Fruit fly (Drosophila melanogaster) whole organism, embryonic: ENCODE results near the gene CG31344.

ENCODE experiments used
- B-H2 ChIP-seq: fragments of 200-800 bp; sonication (Bioruptor generic); optimal IDR thresholded peaks from 2 replicates; lab custom pipeline; 2018; ENCODE audit warnings: missing biosample characterization, mild to moderate bottlenecking, missing genetic modification characterization
- CG1024 ChIP-seq: fragments of 200-800 bp; sonication (Bioruptor generic); IDR thresholded peaks from 2 replicates; pipeline ENCODE4 v1.3.6; 2022; ENCODE audit warnings: missing biosample characterization, missing genetic modification characterization
- CG10321 ChIP-seq: fragments of 200-800 bp; sonication (Bioruptor generic); IDR thresholded peaks from 2 replicates; pipeline ENCODE4 v1.3.6; 2022; ENCODE audit warnings: missing biosample characterization, missing genetic modification characterization
- CG12769 ChIP-seq: fragments of 200-800 bp; sonication (Bioruptor generic); optimal IDR thresholded peaks from 2 replicates; lab custom pipeline; 2019; ENCODE audit warnings: missing biosample characterization, mild to moderate bottlenecking, missing genetic modification characterization, moderate library complexity
- CG1529 ChIP-seq: fragments of 200-800 bp; sonication (Bioruptor generic); optimal IDR thresholded peaks from 3 replicates; lab custom pipeline; 2018; ENCODE audit warnings: missing biosample characterization, missing genetic modification characterization
- CG16813 ChIP-seq: fragments of 200-800 bp; sonication (Bioruptor generic); IDR thresholded peaks from 3 replicates; pipeline ENCODE4 v1.3.6; 2022; ENCODE audit warnings: missing biosample characterization, missing genetic modification characterization; ENCODE audit not compliant: partially characterized antibody
- CG2889 ChIP-seq: fragments of 200-800 bp; sonication (Bioruptor generic); IDR thresholded peaks from 3 replicates; pipeline ENCODE4 v1.3.6; 2022; ENCODE audit warnings: missing biosample characterization, missing genetic modification characterization
- CG31365 ChIP-seq: fragments of 200-800 bp; sonication (Bioruptor generic); optimal IDR thresholded peaks from 2 replicates; lab custom pipeline; 2018; ENCODE audit warnings: missing biosample characterization, mild to moderate bottlenecking, missing genetic modification characterization
- CG34376 ChIP-seq: fragments of 200-800 bp; sonication (Bioruptor generic); optimal IDR thresholded peaks from 2 replicates; lab custom pipeline; 2018; ENCODE audit warnings: missing biosample characterization, mild to moderate bottlenecking, missing genetic modification characterization
- CG34422 ChIP-seq: fragments of 200-800 bp; sonication (Bioruptor generic); IDR thresholded peaks from 3 replicates; pipeline ENCODE4 v1.3.6; 2022; ENCODE audit warnings: missing biosample characterization, missing genetic modification characterization
- CG4707 ChIP-seq: fragments of 200-800 bp; sonication (Bioruptor generic); optimal IDR thresholded peaks from 2 replicates; lab custom pipeline; 2018; ENCODE audit warnings: missing biosample characterization, mild to moderate bottlenecking, missing genetic modification characterization, moderate library complexity
- CG6272 ChIP-seq: fragments of 200-800 bp; sonication (Bioruptor generic); IDR thresholded peaks from 2 replicates; pipeline ENCODE4 v1.3.6; 2022; ENCODE audit warnings: missing biosample characterization, missing genetic modification characterization
- CG6765 ChIP-seq: fragments of 200-800 bp; sonication (Bioruptor generic); optimal IDR thresholded peaks from 3 replicates; lab custom pipeline; 2017; ENCODE audit warnings: missing biosample characterization, mild to moderate bottlenecking, missing genetic modification characterization
- CG7271 ChIP-seq: fragments of 200-800 bp; sonication (Bioruptor generic); optimal IDR thresholded peaks from 2 replicates; lab custom pipeline; 2018; ENCODE audit warnings: missing biosample characterization, mild to moderate bottlenecking, missing genetic modification characterization, moderate library complexity
- CG7839 ChIP-seq: fragments of 200-800 bp; sonication (Bioruptor generic); optimal IDR thresholded peaks from 3 replicates; lab custom pipeline; 2018; ENCODE audit warnings: missing biosample characterization, mild to moderate bottlenecking, missing genetic modification characterization, moderate library complexity
- CG8089 ChIP-seq: fragments of 200-800 bp; sonication (Bioruptor generic); optimal IDR thresholded peaks from 3 replicates; lab custom pipeline; 2016; ENCODE audit warnings: missing biosample characterization, missing genetic modification characterization
- CG8359 ChIP-seq: fragments of 200-800 bp; sonication (Bioruptor generic); optimal IDR thresholded peaks from 2 replicates; lab custom pipeline; 2017; ENCODE audit warnings: missing biosample characterization, mild to moderate bottlenecking, missing genetic modification characterization, borderline replicate concordance
- CG9215 ChIP-seq: fragments of 200-800 bp; sonication (Bioruptor generic); IDR thresholded peaks from 2 replicates; pipeline ENCODE4 v1.3.6; 2022; ENCODE audit warnings: missing biosample characterization, missing genetic modification characterization
- CrebB ChIP-seq: fragments of 200-800 bp; sonication (Bioruptor generic); optimal IDR thresholded peaks from 3 replicates; lab custom pipeline; 2018; ENCODE audit warnings: missing biosample characterization, mild to moderate bottlenecking, missing genetic modification characterization
- Dad ChIP-seq: fragments of 200-800 bp; sonication (Bioruptor generic); optimal IDR thresholded peaks from 3 replicates; lab custom pipeline; 2016; ENCODE audit warnings: missing biosample characterization, missing genetic modification characterization
- Dek ChIP-seq: fragments of 200-800 bp; sonication (Bioruptor generic); optimal IDR thresholded peaks from 3 replicates; lab custom pipeline; 2019; ENCODE audit warnings: missing biosample characterization, mild to moderate bottlenecking, missing genetic modification characterization, moderate library complexity
- Drgx ChIP-seq: fragments of 200-800 bp; sonication (Bioruptor generic); IDR thresholded peaks from 2 replicates; pipeline ENCODE4 v1.3.6; 2022; ENCODE audit warnings: missing biosample characterization, missing genetic modification characterization
- E2f2 ChIP-seq: fragments of 200-800 bp; sonication (Bioruptor generic); IDR thresholded peaks from 2 replicates; pipeline ENCODE4 v1.3.6; 2022; ENCODE audit warnings: missing biosample characterization, missing genetic modification characterization
- Fer1 ChIP-seq: fragments of 200-800 bp; sonication (Bioruptor generic); optimal IDR thresholded peaks from 2 replicates; lab custom pipeline; 2017; ENCODE audit warnings: missing biosample characterization, mild to moderate bottlenecking, missing genetic modification characterization
- HLH54F ChIP-seq: fragments of 200-800 bp; sonication (Bioruptor generic); optimal IDR thresholded peaks from 3 replicates; lab custom pipeline; 2016; ENCODE audit warnings: missing biosample characterization, missing genetic modification characterization
- Hr51 ChIP-seq, 2 experiments: fragments of 200-800 bp; sonication (Bioruptor generic); optimal IDR thresholded peaks; 2 replicates in 1 of 2; 3 replicates in 1 of 2; lab custom pipeline; 2016 to 2018; ENCODE audit warnings: missing biosample characterization in 2 of 2, missing genetic modification characterization in 2 of 2, mild to moderate bottlenecking in 1 of 2, moderate library complexity in 1 of 2
- Max ChIP-seq: fragments of 200-800 bp; sonication (Bioruptor generic); optimal IDR thresholded peaks from 2 replicates; lab custom pipeline; 2016; ENCODE audit warnings: missing biosample characterization, mild to moderate bottlenecking, missing genetic modification characterization
- PHDP ChIP-seq: fragments of 200-800 bp; sonication (Bioruptor generic); optimal IDR thresholded peaks from 3 replicates; lab custom pipeline; 2018; ENCODE audit warnings: missing biosample characterization, mild to moderate bottlenecking, missing genetic modification characterization, moderate library complexity
- Poxn ChIP-seq: fragments of 200-800 bp; sonication (Bioruptor generic); IDR thresholded peaks from 2 replicates; pipeline ENCODE4 v1.3.6; 2022; ENCODE audit warnings: missing biosample characterization, missing genetic modification characterization
- Spps ChIP-seq: fragments of 200-800 bp; sonication (Bioruptor generic); optimal IDR thresholded peaks from 2 replicates; lab custom pipeline; 2018; ENCODE audit warnings: missing biosample characterization, mild to moderate bottlenecking, missing genetic modification characterization
- Taf1 ChIP-seq: fragments of 200-800 bp; sonication (Bioruptor generic); IDR thresholded peaks from 2 replicates; pipeline ENCODE4 v1.3.6; 2022; ENCODE audit warnings: missing biosample characterization, missing genetic modification characterization
- Xbp1 ChIP-seq: fragments of 200-800 bp; sonication (Bioruptor generic); optimal IDR thresholded peaks from 3 replicates; lab custom pipeline; 2016; ENCODE audit warnings: missing biosample characterization, mild to moderate bottlenecking, missing genetic modification characterization
- caup ChIP-seq: fragments of 200-800 bp; sonication (Bioruptor generic); optimal IDR thresholded peaks from 3 replicates; lab custom pipeline; 2017; ENCODE audit warnings: missing biosample characterization, mild to moderate bottlenecking, missing genetic modification characterization, moderate library complexity; ENCODE audit not compliant: severe bottlenecking
- crc ChIP-seq: fragments of 200-800 bp; sonication (Bioruptor generic); optimal IDR thresholded peaks from 2 replicates; lab custom pipeline; 2016; ENCODE audit warnings: missing biosample characterization, missing genetic modification characterization
- crol ChIP-seq: fragments of 200-800 bp; sonication (Bioruptor generic); IDR thresholded peaks from 2 replicates; pipeline ENCODE4 v1.3.6; 2022; ENCODE audit warnings: missing biosample characterization, missing genetic modification characterization
- hbn ChIP-seq: fragments of 200-800 bp; sonication (Bioruptor generic); IDR thresholded peaks from 2 replicates; pipeline ENCODE4 v1.3.6; 2022; ENCODE audit warnings: missing biosample characterization, missing genetic modification characterization; ENCODE audit not compliant: partially characterized antibody
- hth ChIP-seq: fragments of >200 bp; optimal IDR thresholded peaks from 2 replicates; lab custom pipeline; 2017; ENCODE audit warnings: inconsistent platforms
- jumu ChIP-seq: fragments of 200-800 bp; sonication (Bioruptor generic); optimal IDR thresholded peaks from 3 replicates; lab custom pipeline; 2016; ENCODE audit warnings: missing biosample characterization, missing genetic modification characterization
- nau ChIP-seq: fragments of 200-800 bp; sonication (Bioruptor generic); optimal IDR thresholded peaks from 3 replicates; lab custom pipeline; 2017; ENCODE audit warnings: missing biosample characterization, mild to moderate bottlenecking, missing genetic modification characterization, missing genetic modification reagents
- nom ChIP-seq: fragments of 200-800 bp; sonication (Bioruptor generic); optimal IDR thresholded peaks from 2 replicates; lab custom pipeline; 2017; ENCODE audit warnings: missing biosample characterization, missing genetic modification characterization, mild to moderate bottlenecking, moderate library complexity, missing genetic modification reagents
- pita ChIP-seq: fragments of 200-800 bp; sonication (Bioruptor generic); optimal IDR thresholded peaks from 2 replicates; lab custom pipeline; 2017; ENCODE audit warnings: missing biosample characterization, mild to moderate bottlenecking, missing genetic modification characterization
- slbo ChIP-seq: fragments of 200-800 bp; sonication (Bioruptor generic); IDR thresholded peaks from 2 replicates; pipeline ENCODE4 v1.3.6; 2022; ENCODE audit warnings: missing biosample characterization, missing genetic modification characterization
- slou ChIP-seq: fragments of 200-800 bp; sonication (Bioruptor generic); optimal IDR thresholded peaks from 3 replicates; lab custom pipeline; 2016; ENCODE audit warnings: missing biosample characterization, missing genetic modification characterization
- slp2 ChIP-seq: fragments of 200-800 bp; sonication (Bioruptor generic); optimal IDR thresholded peaks from 2 replicates; lab custom pipeline; 2016; ENCODE audit warnings: missing biosample characterization, missing genetic modification characterization
- tx ChIP-seq: fragments of 200-800 bp; sonication (Bioruptor generic); optimal IDR thresholded peaks from 2 replicates; lab custom pipeline; 2016; ENCODE audit warnings: missing biosample characterization, missing genetic modification characterization
- yki ChIP-seq: fragments of >200 bp; optimal IDR thresholded peaks from 3 replicates; lab custom pipeline; 2018
- zfh2 ChIP-seq: fragments of 200-800 bp; sonication (Bioruptor generic); optimal IDR thresholded peaks from 2 replicates; lab custom pipeline; 2016; ENCODE audit warnings: missing biosample characterization, missing genetic modification characterization

CG31344 gene

DNA sequence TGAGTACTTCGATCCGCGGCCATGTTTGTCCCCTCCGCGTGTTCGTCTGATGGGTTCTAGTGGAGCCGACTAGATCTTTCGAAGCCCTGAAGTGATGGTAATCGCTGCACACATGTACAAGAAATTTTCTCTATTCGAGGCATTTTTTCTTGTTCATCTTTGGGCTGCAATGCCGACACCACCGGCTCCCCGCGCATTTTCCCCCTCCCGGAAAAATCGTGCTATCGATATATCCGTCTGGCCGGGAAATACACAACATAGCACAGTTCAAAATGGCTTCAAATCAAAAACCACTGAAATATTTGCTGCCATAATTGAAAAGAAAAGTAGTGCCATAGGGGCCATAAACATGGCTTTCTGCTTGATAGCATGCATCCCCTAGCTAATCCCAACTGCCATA lies 38.8 kb upstream of the CG31344 start (continued):
- TF ChIP-seq Dek (tag; lab: Kevin White, UChicago) (no peak), CG2889 (no peak), hbn (GFP tag; lab: Robert Waterston, UW) (peak; percentile 30), slbo (no peak), Hr51 (GFP tag; optimal IDR thresholded peaks at IDR 0.05; lab: Kevin White, UChicago) (no peak), caup (GFP tag; lab: Kevin White, UChicago) (no peak), CG16813 (GFP tag; lab: Robert Waterston, UW) (0 out of 3 replicates have a peak, but pooled peaks have one; percentile 16), crol (GFP tag; lab: Robert Waterston, UW) (peak; percentile 87), Spps (tag; lab: Kevin White, UChicago) (no peak), E2f2 (GFP tag; lab: Robert Waterston, UW) (peak; percentile 43; the same call in 1 of the 2 replicates), zfh2 (no peak)

- TF ChIP-seq CG12769 (tag; lab: Kevin White, UChicago): no peak
- peak; percentile 20 for TF ChIP-seq Fer1 (GFP tag; lab: Kevin White, UChicago)
- no peak for TF ChIP-seq CG4707
- TF ChIP-seq CG10321 (GFP tag; lab: Robert Waterston, UW): no peak
- TF ChIP-seq PHDP (tag; lab: Kevin White, UChicago): no peak
- TF ChIP-seq CG31365 (tag; lab: Kevin White, UChicago): no peak
- TF ChIP-seq Max (GFP tag; lab: Kevin White, UChicago): peak; percentile 60
- TF ChIP-seq B-H2 (GFP tag; lab: Kevin White, UChicago): peak; percentile 74
- TF ChIP-seq jumu (GFP tag; lab: Kevin White, UChicago): peak; percentile 55
- TF ChIP-seq CG1024 (GFP tag; lab: Robert Waterston, UW): peak; percentile 39; the same call in 1 of the 2 replicates
- TF ChIP-seq CG6765 (GFP tag; lab: Kevin White, UChicago): no peak
- TF ChIP-seq tx (GFP tag; lab: Kevin White, UChicago): no peak
- TF ChIP-seq pita (GFP tag; lab: Kevin White, UChicago): no peak
- no peak for TF ChIP-seq yki
- no peak for TF ChIP-seq Drgx (GFP tag; lab: Robert Waterston, UW)
- TF ChIP-seq nom (GFP tag; lab: Kevin White, UChicago): peak; percentile 18
- no peak for TF ChIP-seq CG8359
- peak; percentile 42 for TF ChIP-seq CrebB
- no peak for TF ChIP-seq crc (GFP tag; lab: Kevin White, UChicago)
- TF ChIP-seq slp2 (GFP tag; lab: Kevin White, UChicago): no peak
- no peak for TF ChIP-seq Taf1
- TF ChIP-seq CG7839 (tag; lab: Kevin White, UChicago): no peak
- TF ChIP-seq CG34376 (GFP tag; lab: Kevin White, UChicago): peak; percentile 39
- TF ChIP-seq Poxn (GFP tag; lab: Robert Waterston, UW): no peak
- TF ChIP-seq zfh2: peak; percentile 59
- no peak for TF ChIP-seq Spps (tag; lab: Kevin White, UChicago)
- TF ChIP-seq CG34422: peak; percentile 78
- peak; percentile 29 for TF ChIP-seq HLH54F (GFP tag; lab: Kevin White, UChicago)
- TF ChIP-seq hth (lab: Kevin White, UChicago): no peak
- TF ChIP-seq CG7271 (tag; lab: Kevin White, UChicago): no peak
- no peak for TF ChIP-seq slou (GFP tag; lab: Kevin White, UChicago)
- TF ChIP-seq Dad (GFP tag; lab: Kevin White, UChicago): peak; percentile 44
- no peak for TF ChIP-seq CG9215
- TF ChIP-seq CG8089 (GFP tag; lab: Kevin White, UChicago): no peak
- no peak for TF ChIP-seq CG1529 (GFP tag; lab: Kevin White, UChicago)
- TF ChIP-seq Xbp1 (GFP tag; lab: Kevin White, UChicago): peak; percentile 49
- TF ChIP-seq nau (GFP tag; lab: Kevin White, UChicago): no peak
- TF ChIP-seq CG6272 (GFP tag; lab: Robert Waterston, UW): no peak
These were observed 37.9 kb upstream of the CG31344 start, which contains the start of the genes eIF2gamma and Set for dm6 chr3R:15262710-15263672. eIF2gamma (minus strand) TSS chr3R:15263458. Set (plus strand) TSS chr3R:15263552.
